Fruit fly (Drosophila melanogaster) whole organism, embryonic: ENCODE results near the gene jus.

Source experiments
- Abd-B ChIP-seq: fragments of 200-800 bp; sonication (Bioruptor generic); optimal IDR thresholded peaks from 2 replicates; lab custom pipeline; 2018; ENCODE audit warnings: missing biosample characterization, mild to moderate bottlenecking, missing genetic modification characterization, moderate library complexity
- Ada2b ChIP-seq: fragments of 200-800 bp; sonication (Bioruptor generic); IDR thresholded peaks from 2 replicates; pipeline ENCODE4 v1.3.6; 2022; ENCODE audit warnings: missing biosample characterization, missing genetic modification characterization
- CG11456 ChIP-seq: fragments of 200-800 bp; sonication (Bioruptor generic); IDR thresholded peaks from 3 replicates; pipeline ENCODE4 v1.3.6; 2022; ENCODE audit warnings: missing biosample characterization, missing genetic modification characterization
- CG14050 ChIP-seq: fragments of 200-800 bp; sonication (Bioruptor generic); IDR thresholded peaks from 3 replicates; pipeline ENCODE4 v1.3.6; 2022; ENCODE audit warnings: missing biosample characterization, missing genetic modification characterization
- CG1603 ChIP-seq: fragments of 200-800 bp; sonication (Bioruptor generic); optimal IDR thresholded peaks from 2 replicates; lab custom pipeline; 2019; ENCODE audit warnings: missing biosample characterization, mild to moderate bottlenecking, missing genetic modification characterization, moderate library complexity
- CG16813 ChIP-seq: fragments of 200-800 bp; sonication (Bioruptor generic); IDR thresholded peaks from 3 replicates; pipeline ENCODE4 v1.3.6; 2022; ENCODE audit warnings: missing biosample characterization, missing genetic modification characterization; ENCODE audit not compliant: partially characterized antibody
- CG17186 ChIP-seq: fragments of 200-800 bp; sonication (Bioruptor generic); optimal IDR thresholded peaks from 3 replicates; lab custom pipeline; 2017; ENCODE audit warnings: missing biosample characterization, missing genetic modification reagents, missing genetic modification characterization
- CG2889 ChIP-seq: fragments of 200-800 bp; sonication (Bioruptor generic); IDR thresholded peaks from 3 replicates; pipeline ENCODE4 v1.3.6; 2022; ENCODE audit warnings: missing biosample characterization, missing genetic modification characterization
- CG31388 ChIP-seq: fragments of 200-800 bp; sonication (Bioruptor generic); optimal IDR thresholded peaks from 2 replicates; lab custom pipeline; 2016; ENCODE audit warnings: missing biosample characterization, missing genetic modification characterization
- CG3407 ChIP-seq: fragments of 200-800 bp; sonication (Bioruptor generic); optimal IDR thresholded peaks from 2 replicates; lab custom pipeline; 2018; ENCODE audit warnings: missing biosample characterization, mild to moderate bottlenecking, missing genetic modification characterization
- CG3838 ChIP-seq: fragments of 200-800 bp; sonication (Bioruptor generic); optimal IDR thresholded peaks from 3 replicates; lab custom pipeline; 2016; ENCODE audit warnings: missing biosample characterization, missing genetic modification characterization
- CG3847 ChIP-seq: fragments of 200-800 bp; sonication (Bioruptor generic); IDR thresholded peaks from 2 replicates; pipeline ENCODE4 v1.3.6; 2022; ENCODE audit warnings: missing biosample characterization, missing genetic modification characterization
- CG4730 ChIP-seq: fragments of 200-800 bp; sonication (Bioruptor generic); IDR thresholded peaks from 2 replicates; pipeline ENCODE4 v1.3.6; 2022; ENCODE audit warnings: missing biosample characterization, missing genetic modification characterization
- CG6689 ChIP-seq: fragments of 200-800 bp; sonication (Bioruptor generic); IDR thresholded peaks from 2 replicates; pipeline ENCODE4 v1.3.6; 2022; ENCODE audit warnings: missing biosample characterization, missing genetic modification characterization
- CG6765 ChIP-seq: fragments of 200-800 bp; sonication (Bioruptor generic); optimal IDR thresholded peaks from 3 replicates; lab custom pipeline; 2017; ENCODE audit warnings: missing biosample characterization, mild to moderate bottlenecking, missing genetic modification characterization
- CG6854 ChIP-seq: fragments of 200-800 bp; sonication (Bioruptor generic); optimal IDR thresholded peaks from 3 replicates; lab custom pipeline; 2017; ENCODE audit warnings: missing biosample characterization, mild to moderate bottlenecking, missing genetic modification characterization
- CG9797 ChIP-seq: fragments of 200-800 bp; sonication (Bioruptor generic); optimal IDR thresholded peaks from 3 replicates; lab custom pipeline; 2018; ENCODE audit warnings: missing biosample characterization, mild to moderate bottlenecking, missing genetic modification characterization
- CoRest ChIP-seq: fragments of 200-800 bp; sonication (Bioruptor generic); optimal IDR thresholded peaks from 3 replicates; lab custom pipeline; 2018; ENCODE audit warnings: missing biosample characterization, mild to moderate bottlenecking, missing genetic modification characterization, moderate library complexity
- Eip74EF ChIP-seq, 2 experiments: fragments of 200-800 bp in 1 of 2; fragments of >200 bp in 1 of 2; sonication (Bioruptor generic) in 1 of 2; optimal IDR thresholded peaks; 2 replicates each; lab custom pipeline; 2017 to 2019; ENCODE audit warnings: missing biosample characterization in 2 of 2, missing genetic modification characterization in 2 of 2, mild to moderate bottlenecking in 1 of 2, moderate library complexity in 1 of 2
- Fer3 ChIP-seq: fragments of 200-800 bp; sonication (Bioruptor generic); optimal IDR thresholded peaks from 2 replicates; lab custom pipeline; 2018; ENCODE audit warnings: missing biosample characterization, mild to moderate bottlenecking, missing genetic modification characterization, moderate library complexity
- HLH3B ChIP-seq: fragments of 200-800 bp; sonication (Bioruptor generic); IDR thresholded peaks from 2 replicates; pipeline ENCODE4 v1.3.6; 2022; ENCODE audit warnings: missing biosample characterization, missing genetic modification characterization
- Hand ChIP-seq: fragments of 200-800 bp; sonication (Bioruptor generic); optimal IDR thresholded peaks from 2 replicates; lab custom pipeline; 2017; ENCODE audit warnings: mild to moderate bottlenecking, missing biosample characterization, missing genetic modification reagents, missing genetic modification characterization
- NC2α ChIP-seq: fragments of 200-800 bp; sonication (Bioruptor generic); optimal IDR thresholded peaks from 2 replicates; lab custom pipeline; 2016; ENCODE audit warnings: missing biosample characterization, missing genetic modification characterization
- NFAT ChIP-seq: fragments of 200-800 bp; sonication (Bioruptor generic); IDR thresholded peaks from 2 replicates; pipeline ENCODE4 v1.3.6; 2022; ENCODE audit warnings: missing biosample characterization, missing genetic modification characterization
- Side ChIP-seq: fragments of 200-800 bp; sonication (Bioruptor generic); optimal IDR thresholded peaks from 2 replicates; lab custom pipeline; 2016; ENCODE audit warnings: missing biosample characterization, missing genetic modification characterization
- YL-1 ChIP-seq: fragments of 200-800 bp; sonication (Bioruptor generic); optimal IDR thresholded peaks from 3 replicates; lab custom pipeline; 2017; ENCODE audit warnings: missing biosample characterization, mild to moderate bottlenecking, missing genetic modification characterization
- abd-A ChIP-seq: fragments of 200-800 bp; sonication (Bioruptor generic); optimal IDR thresholded peaks from 3 replicates; lab custom pipeline; 2019; ENCODE audit warnings: missing biosample characterization, mild to moderate bottlenecking, missing genetic modification characterization, moderate library complexity
- az2 ChIP-seq: fragments of 200-800 bp; sonication (Bioruptor generic); optimal IDR thresholded peaks from 3 replicates; lab custom pipeline; 2016; ENCODE audit warnings: missing biosample characterization, missing genetic modification characterization
- bbx ChIP-seq: fragments of 200-800 bp; sonication (Bioruptor generic); IDR thresholded peaks from 2 replicates; pipeline ENCODE4 v1.3.6; 2022; ENCODE audit warnings: missing biosample characterization, missing genetic modification characterization; ENCODE audit not compliant: partially characterized antibody
- crp ChIP-seq, 2 experiments: fragments of 200-800 bp; sonication (Bioruptor generic); optimal IDR thresholded peaks; 2 replicates in 1 of 2; 3 replicates in 1 of 2; lab custom pipeline; 2017; ENCODE audit warnings: missing biosample characterization in 2 of 2, missing genetic modification characterization in 2 of 2, mild to moderate bottlenecking in 1 of 2, moderate library complexity in 1 of 2
- dpn ChIP-seq, 2 experiments: fragments of 200-800 bp; sonication (Bioruptor generic); optimal IDR thresholded peaks; 3 replicates each; lab custom pipeline; 2016; ENCODE audit warnings: missing biosample characterization in 2 of 2, missing genetic modification characterization in 2 of 2
- gem ChIP-seq: fragments of 200-800 bp; sonication (Bioruptor generic); optimal IDR thresholded peaks from 2 replicates; lab custom pipeline; 2019; ENCODE audit warnings: missing biosample characterization, mild to moderate bottlenecking, missing genetic modification characterization, moderate library complexity
- grau ChIP-seq: fragments of 200-800 bp; optimal IDR thresholded peaks from 3 replicates; lab custom pipeline; 2019; ENCODE audit warnings: missing biosample characterization, mild to moderate bottlenecking, missing genetic modification characterization, moderate library complexity
- hbn ChIP-seq: fragments of 200-800 bp; sonication (Bioruptor generic); IDR thresholded peaks from 2 replicates; pipeline ENCODE4 v1.3.6; 2022; ENCODE audit warnings: missing biosample characterization, missing genetic modification characterization; ENCODE audit not compliant: partially characterized antibody
- ken ChIP-seq: fragments of 200-800 bp; sonication (Bioruptor generic); IDR thresholded peaks from 3 replicates; pipeline ENCODE4 v1.3.6; 2022; ENCODE audit warnings: missing biosample characterization, missing genetic modification characterization
- kni ChIP-seq: fragments of 200-800 bp; sonication (Bioruptor generic); optimal IDR thresholded peaks from 3 replicates; lab custom pipeline; 2017; ENCODE audit warnings: mild to moderate bottlenecking, missing biosample characterization, missing genetic modification reagents, missing genetic modification characterization
- lab ChIP-seq: fragments of 200-800 bp; sonication (Bioruptor generic); optimal IDR thresholded peaks from 3 replicates; lab custom pipeline; 2017; ENCODE audit warnings: missing biosample characterization, missing genetic modification characterization, mild to moderate bottlenecking, moderate library complexity, missing genetic modification reagents
- lov ChIP-seq, 2 experiments: fragments of 200-800 bp in 1 of 2; fragments of >200 bp in 1 of 2; sonication (Bioruptor generic) in 1 of 2; IDR thresholded peaks in 1 of 2; optimal IDR thresholded peaks in 1 of 2; 2 replicates in 1 of 2; 3 replicates in 1 of 2; pipeline versions ENCODE4 v1.3.6 to Lab custom; 2017 to 2022; ENCODE audit warnings: missing biosample characterization in 1 of 2, missing genetic modification characterization in 1 of 2
- luna ChIP-seq: fragments of 200-800 bp; sonication (Bioruptor generic); optimal IDR thresholded peaks from 2 replicates; lab custom pipeline; 2016; ENCODE audit warnings: missing biosample characterization, missing genetic modification characterization
- mam ChIP-seq: fragments of 200-800 bp; sonication (Bioruptor generic); optimal IDR thresholded peaks from 3 replicates; lab custom pipeline; 2016; ENCODE audit warnings: missing biosample characterization, missing genetic modification characterization
- nmo ChIP-seq: fragments of 200-800 bp; sonication (Bioruptor generic); optimal IDR thresholded peaks from 2 replicates; lab custom pipeline; 2018; ENCODE audit warnings: missing biosample characterization, mild to moderate bottlenecking, missing genetic modification characterization, moderate library complexity
- nom ChIP-seq: fragments of 200-800 bp; sonication (Bioruptor generic); optimal IDR thresholded peaks from 2 replicates; lab custom pipeline; 2017; ENCODE audit warnings: missing biosample characterization, missing genetic modification characterization, mild to moderate bottlenecking, moderate library complexity, missing genetic modification reagents
- p53 ChIP-seq: fragments of 200-800 bp; sonication (Bioruptor generic); optimal IDR thresholded peaks from 2 replicates; lab custom pipeline; 2016; ENCODE audit warnings: missing biosample characterization, missing genetic modification characterization
- row ChIP-seq: fragments of 200-800 bp; sonication (Bioruptor generic); IDR thresholded peaks from 3 replicates; pipeline ENCODE4 v1.3.6; 2022; ENCODE audit warnings: missing biosample characterization, missing genetic modification characterization
- seq ChIP-seq: fragments of 200-800 bp; sonication (Bioruptor generic); IDR thresholded peaks from 2 replicates; pipeline ENCODE4 v1.3.6; 2022; ENCODE audit warnings: missing biosample characterization, missing genetic modification characterization
- vnd ChIP-seq: fragments of 200-800 bp; sonication (Bioruptor generic); IDR thresholded peaks from 3 replicates; pipeline ENCODE4 v1.3.6; 2022; ENCODE audit warnings: missing biosample characterization, missing genetic modification characterization; ENCODE audit not compliant: partially characterized antibody
- zen ChIP-seq: fragments of 200-800 bp; sonication (Bioruptor generic); optimal IDR thresholded peaks from 3 replicates; lab custom pipeline; 2018; ENCODE audit warnings: missing biosample characterization, mild to moderate bottlenecking, missing genetic modification characterization, moderate library complexity
- zf30C ChIP-seq: fragments of 200-800 bp; sonication (Bioruptor generic); optimal IDR thresholded peaks from 3 replicates; lab custom pipeline; 2018; ENCODE audit warnings: missing biosample characterization, mild to moderate bottlenecking, missing genetic modification characterization
- zfh1 ChIP-seq: fragments of 200-800 bp; sonication (Bioruptor generic); IDR thresholded peaks from 3 replicates; pipeline ENCODE4 v1.3.6; 2022; ENCODE audit warnings: missing biosample characterization, missing genetic modification characterization

The jus gene

DNA sequence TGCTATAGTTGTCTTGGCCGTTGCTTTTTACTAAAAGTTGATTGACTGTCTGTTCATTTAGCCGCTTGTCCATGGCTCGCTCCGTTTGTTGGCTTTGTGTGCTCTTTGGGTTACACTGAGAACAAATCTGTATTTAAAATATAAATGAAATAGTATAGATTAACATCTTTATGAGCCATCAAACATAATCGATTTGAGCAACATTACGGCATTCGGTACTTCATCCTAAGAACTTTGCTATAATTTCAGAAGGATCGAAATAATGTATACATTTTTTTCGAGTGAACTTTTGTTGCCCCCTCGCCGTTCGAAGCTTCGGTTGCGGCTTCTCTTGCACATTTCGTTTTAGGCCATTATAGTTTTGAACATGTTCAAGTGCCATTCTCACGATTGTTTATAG, 13.2 kb upstream of the jus start (continued):
- TF ChIP-seq grau (tag; lab: Kevin White, UChicago) = peak; percentile 70
- peak; percentile 75 for TF ChIP-seq zfh1 (GFP tag; lab: Robert Waterston, UW)
- peak; percentile 73 for TF ChIP-seq CoRest (tag; lab: Kevin White, UChicago)
- TF ChIP-seq dpn (GFP tag; optimal IDR thresholded peaks at IDR 0.05; lab: Kevin White, UChicago) = peak; percentile 14 to 61
- TF ChIP-seq lab (GFP tag; lab: Kevin White, UChicago) = peak; percentile 65
- no peak for TF ChIP-seq CG6854 (GFP tag; lab: Kevin White, UChicago)
- peak; percentile 61 for TF ChIP-seq CG6689 (GFP tag; lab: Robert Waterston, UW)
- no peak for TF ChIP-seq Hand (GFP tag; lab: Kevin White, UChicago)
- no peak for TF ChIP-seq crp (GFP tag; optimal IDR thresholded peaks at IDR 0.05; lab: Kevin White, UChicago)
- no peak for TF ChIP-seq NC2α
- peak; percentile 57 for TF ChIP-seq CG4730 (GFP tag; lab: Robert Waterston, UW)
- TF ChIP-seq CG17186 (GFP tag; lab: Kevin White, UChicago) = no peak
- no peak for TF ChIP-seq CG31388 (GFP tag; lab: Kevin White, UChicago)
- no peak for TF ChIP-seq NFAT
- TF ChIP-seq Abd-B (GFP tag; lab: Kevin White, UChicago) = peak; percentile 50
- no peak for TF ChIP-seq CG9797
- peak; percentile 28; the same call in 1 of the 3 replicates for TF ChIP-seq CG2889 (GFP tag; lab: Robert Waterston, UW)
- peak; percentile 87 for TF ChIP-seq gem (tag; lab: Kevin White, UChicago)
- TF ChIP-seq CG14050 (GFP tag; lab: Robert Waterston, UW) = peak; percentile 29; the same call in 1 of the 3 replicates
- peak; percentile 69 for TF ChIP-seq row
- peak; percentile 8 for TF ChIP-seq mam (GFP tag; lab: Kevin White, UChicago)
- TF ChIP-seq hbn (GFP tag; lab: Robert Waterston, UW) = no peak
- TF ChIP-seq abd-A = no peak
- TF ChIP-seq az2 = peak; percentile 54
- TF ChIP-seq CG3847 = 0 out of 2 replicates have a peak, but pooled peaks have one; percentile 27
- peak in 1 of 2 experiments; percentile 71 for TF ChIP-seq Eip74EF (GFP tag; optimal IDR thresholded peaks at IDR 0.05; lab: Kevin White, UChicago)
- TF ChIP-seq seq (GFP tag; lab: Robert Waterston, UW) = peak; percentile 60
- peak; percentile 60; the same call in 1 of the 3 replicates for TF ChIP-seq CG11456 (GFP tag; lab: Robert Waterston, UW)
- peak; percentile 60 for TF ChIP-seq CG3407 (GFP tag; lab: Kevin White, UChicago)
- TF ChIP-seq p53 (GFP tag; lab: Kevin White, UChicago) = no peak
- TF ChIP-seq zf30C (GFP tag; lab: Kevin White, UChicago) = no peak
- TF ChIP-seq Side (GFP tag; lab: Kevin White, UChicago) = no peak
- peak; percentile 76 for TF ChIP-seq nmo (GFP tag; lab: Kevin White, UChicago)
- TF ChIP-seq lov (optimal IDR thresholded peaks at IDR 0.05; lab: Kevin White, UChicago) = no peak
- peak; percentile 76; the same call in 2 of the 3 replicates for TF ChIP-seq lov (GFP tag; IDR thresholded peaks at IDR 0.05; lab: Robert Waterston, UW)
- peak; percentile 82 for TF ChIP-seq CG1603
- peak; percentile 56 for TF ChIP-seq Fer3 (tag; lab: Kevin White, UChicago)
- TF ChIP-seq CG3838 (GFP tag; lab: Kevin White, UChicago) = peak; percentile 39
- TF ChIP-seq vnd = no peak
- TF ChIP-seq Ada2b (GFP tag; lab: Robert Waterston, UW) = peak; percentile 66
- no peak for TF ChIP-seq YL-1 (GFP tag; lab: Kevin White, UChicago)
- TF ChIP-seq nom (GFP tag; lab: Kevin White, UChicago) = no peak
- no peak for TF ChIP-seq luna (GFP tag; lab: Kevin White, UChicago)
- no peak for TF ChIP-seq bbx
- TF ChIP-seq HLH3B (GFP tag; lab: Robert Waterston, UW) = peak; percentile 70
- TF ChIP-seq CG6765 (GFP tag; lab: Kevin White, UChicago) = no peak
- peak; percentile 56; the same call in 2 of the 3 replicates for TF ChIP-seq ken (GFP tag; lab: Robert Waterston, UW)
- TF ChIP-seq kni (GFP tag; lab: Kevin White, UChicago) = no peak
- TF ChIP-seq CG16813 (GFP tag; lab: Robert Waterston, UW) = no peak
- TF ChIP-seq zen (tag; lab: Kevin White, UChicago) = peak; percentile 31
